Worm (Caenorhabditis elegans) whole organism, L4 larva: Measurements from ENCODE around the gene ptr-6.

Experiments used
- F26F4.8 ChIP-seq: fragments of 200-800 bp; sonication (Bioruptor generic); conservative IDR thresholded peaks from 2 replicates; pipeline ENCODE4 v1.3.6; 2022; ENCODE audit warnings: missing genetic modification characterization, missing compliant biosample characterization
- T20F7.1 ChIP-seq: fragments of 200-800 bp; sonication (Bioruptor generic); optimal IDR thresholded peaks from 2 replicates; lab custom pipeline; 2018; ENCODE audit warnings: mild to moderate bottlenecking, missing genetic modification characterization, missing compliant biosample characterization
- T26A8.4 ChIP-seq: fragments of 200-800 bp; sonication (Bioruptor generic); IDR thresholded peaks from 2 replicates; pipeline ENCODE4 v1.3.6; 2022; ENCODE audit warnings: missing genetic modification characterization, missing compliant biosample characterization
- ZK337.2 ChIP-seq: fragments of 200-800 bp; sonication (Bioruptor generic); IDR thresholded peaks from 2 replicates; pipeline ENCODE4 v1.3.6; 2022; ENCODE audit warnings: missing genetic modification reagents, missing genetic modification characterization, missing compliant biosample characterization
- aha-1 ChIP-seq: fragments of 150-350 bp; peaks from one replicate; lab custom pipeline; 2014; ENCODE audit warnings: missing biosample characterization, missing genetic modification characterization
- aly-2 ChIP-seq: sonication (generic microtip); optimal IDR thresholded peaks from 2 replicates; lab custom pipeline; 2018; ENCODE audit warnings: missing biosample characterization, missing genetic modification characterization
- arid-1 ChIP-seq: fragments of 200-800 bp; sonication (Bioruptor generic); conservative IDR thresholded peaks from 2 replicates; pipeline ENCODE4 v1.3.6; 2022; ENCODE audit warnings: missing genetic modification reagents, missing genetic modification characterization, missing compliant biosample characterization
- attf-4 ChIP-seq: sonication (generic microtip); optimal IDR thresholded peaks from 3 replicates; lab custom pipeline; 2017; ENCODE audit warnings: missing biosample characterization, missing genetic modification characterization
- ceh-44 ChIP-seq: fragments of 200-800 bp; sonication (Bioruptor generic); IDR thresholded peaks from 2 replicates; pipeline ENCODE4 v1.3.6; 2022; ENCODE audit warnings: missing genetic modification reagents, missing genetic modification characterization, missing compliant biosample characterization
- ceh-82 ChIP-seq: sonication (generic microtip); optimal IDR thresholded peaks from 2 replicates; lab custom pipeline; 2017; ENCODE audit warnings: missing biosample characterization, missing genetic modification characterization
- ces-1 ChIP-seq: fragments of 150-350 bp; sonication (generic microtip); optimal IDR thresholded peaks from 4 replicates; lab custom pipeline; 2014; ENCODE audit warnings: missing biosample characterization, missing genetic modification reagents, missing genetic modification characterization
- cey-2 ChIP-seq: sonication (generic microtip); optimal IDR thresholded peaks from 3 replicates; lab custom pipeline; 2017; ENCODE audit warnings: missing genetic modification characterization, mild to moderate bottlenecking, missing compliant biosample characterization, antibody characterized with exemption, borderline replicate concordance; ENCODE audit not compliant: insufficient read depth
- daf-16 ChIP-seq, 3 experiments: sonication (generic microtip); optimal IDR thresholded peaks; 2 replicates each; lab custom pipeline; 2016 to 2017; ENCODE audit warnings: missing genetic modification characterization in 3 of 3, missing genetic modification reagents in 3 of 3, mild to moderate bottlenecking in 2 of 3, missing compliant biosample characterization in 2 of 3, missing biosample characterization in 1 of 3, moderate library complexity in 1 of 3
- dmd-6 ChIP-seq: fragments of 200-800 bp; sonication (Bioruptor generic); IDR thresholded peaks from 2 replicates; pipeline ENCODE4 v1.3.6; 2022; ENCODE audit warnings: missing genetic modification reagents, missing genetic modification characterization, missing compliant biosample characterization
- duxl-1 ChIP-seq: sonication (generic microtip); optimal IDR thresholded peaks from 2 replicates; lab custom pipeline; 2016; ENCODE audit warnings: mild to moderate bottlenecking, missing genetic modification characterization, moderate library complexity, missing compliant biosample characterization; ENCODE audit not compliant: poor library complexity
- dve-1 ChIP-seq: sonication (generic microtip); optimal IDR thresholded peaks from 2 replicates; lab custom pipeline; 2017; ENCODE audit warnings: antibody characterized with exemption, mild to moderate bottlenecking, missing genetic modification characterization, missing compliant biosample characterization; ENCODE audit not compliant: insufficient read depth
- egl-43 ChIP-seq: fragments of 200-800 bp; sonication (Bioruptor generic); IDR thresholded peaks from 2 replicates; pipeline ENCODE4 v1.3.6; 2022; ENCODE audit warnings: missing genetic modification reagents, missing genetic modification characterization, missing compliant biosample characterization
- fkh-10 ChIP-seq: fragments of 150-350 bp; optimal IDR thresholded peaks from 2 replicates; lab custom pipeline; 2014; ENCODE audit warnings: missing biosample characterization, missing genetic modification reagents, missing genetic modification characterization
- gei-8 ChIP-seq: fragments of 200-800 bp; sonication (Bioruptor generic); optimal IDR thresholded peaks from 2 replicates; lab custom pipeline; 2018; ENCODE audit warnings: mild to moderate bottlenecking, missing genetic modification characterization, missing compliant biosample characterization
- hlh-11 ChIP-seq: fragments of 200-800 bp; sonication (Bioruptor generic); optimal IDR thresholded peaks from 2 replicates; lab custom pipeline; 2018; ENCODE audit warnings: mild to moderate bottlenecking, missing genetic modification characterization, missing compliant biosample characterization
- hlh-30 ChIP-seq: sonication (generic microtip); optimal IDR thresholded peaks from 2 replicates; lab custom pipeline; 2017; ENCODE audit warnings: antibody characterized with exemption, mild to moderate bottlenecking, missing genetic modification characterization, missing compliant biosample characterization; ENCODE audit not compliant: insufficient read depth
- hmg-1.1 ChIP-seq: fragments of 200-800 bp; sonication (Bioruptor generic); IDR thresholded peaks from 2 replicates; pipeline ENCODE4 v1.3.6; 2022; ENCODE audit warnings: missing genetic modification reagents, missing genetic modification characterization, missing compliant biosample characterization
- lin-15B ChIP-seq: fragments of 150-350 bp; sonication (generic microtip); optimal IDR thresholded peaks from 3 replicates; lab custom pipeline; 2014; ENCODE audit warnings: missing biosample characterization, missing genetic modification characterization
- lin-38 ChIP-seq: fragments of 200-800 bp; sonication (Bioruptor generic); IDR thresholded peaks from 2 replicates; pipeline ENCODE4 v1.3.6; 2022; ENCODE audit warnings: missing genetic modification reagents, missing genetic modification characterization, missing compliant biosample characterization
- lir-3 ChIP-seq: sonication (generic microtip); optimal IDR thresholded peaks from 2 replicates; lab custom pipeline; 2016; ENCODE audit warnings: mild to moderate bottlenecking, missing genetic modification characterization, missing compliant biosample characterization
- lsy-2 ChIP-seq, 2 experiments: fragments of 150-350 bp in 1 of 2; sonication (generic microtip) in 1 of 2; optimal IDR thresholded peaks; 2 replicates each; lab custom pipeline; 2014 to 2017; ENCODE audit warnings: missing biosample characterization in 2 of 2, missing genetic modification characterization in 2 of 2
- madf-9 ChIP-seq: fragments of 200-800 bp; sonication (Bioruptor generic); conservative IDR thresholded peaks from 2 replicates; pipeline ENCODE4 v1.3.6; 2022; ENCODE audit warnings: missing genetic modification reagents, missing genetic modification characterization, missing compliant biosample characterization
- mdl-1 ChIP-seq, 2 experiments: fragments of 150-350 bp in 1 of 2; sonication (generic microtip) in 1 of 2; optimal IDR thresholded peaks; 2 replicates each; lab custom pipeline; 2014 to 2017; ENCODE audit warnings: missing biosample characterization in 2 of 2, missing genetic modification characterization in 2 of 2
- mxl-2 ChIP-seq: fragments of 200-800 bp; sonication (Bioruptor generic); conservative IDR thresholded peaks from 2 replicates; pipeline ENCODE4 v1.3.6; 2022; ENCODE audit warnings: missing genetic modification reagents, missing genetic modification characterization, missing compliant biosample characterization
- mxl-3 ChIP-seq: fragments of 200-800 bp; sonication (Bioruptor generic); optimal IDR thresholded peaks from 2 replicates; lab custom pipeline; 2018; ENCODE audit warnings: mild to moderate bottlenecking, missing genetic modification characterization, missing compliant biosample characterization
- nhr-102 ChIP-seq: sonication (generic microtip); optimal IDR thresholded peaks from 2 replicates; lab custom pipeline; 2016; ENCODE audit warnings: mild to moderate bottlenecking, missing genetic modification characterization, moderate library complexity, missing compliant biosample characterization
- nhr-28 ChIP-seq: fragments of 150-350 bp; optimal IDR thresholded peaks from 2 replicates; lab custom pipeline; 2014; ENCODE audit warnings: missing biosample characterization, missing genetic modification characterization
- nhr-48 ChIP-seq: sonication (generic microtip); optimal IDR thresholded peaks from 2 replicates; lab custom pipeline; 2016; ENCODE audit warnings: mild to moderate bottlenecking, missing genetic modification characterization, missing compliant biosample characterization
- nhr-6 ChIP-seq: fragments of 150-350 bp; optimal IDR thresholded peaks from 2 replicates; lab custom pipeline; 2014; ENCODE audit warnings: missing biosample characterization, missing genetic modification characterization
- pha-4 ChIP-seq, 2 experiments: fragments of 150-350 bp in 1 of 2; fragments of 200-800 bp in 1 of 2; sonication (Bioruptor generic) in 1 of 2; IDR thresholded peaks in 1 of 2; optimal IDR thresholded peaks in 1 of 2; 2 replicates each; pipeline versions ENCODE4 v1.3.6 to Lab custom; 2014 to 2022; ENCODE audit warnings: missing genetic modification characterization in 2 of 2, missing genetic modification reagents in 2 of 2, missing biosample characterization in 1 of 2, missing compliant biosample characterization in 1 of 2
- php-3 ChIP-seq: fragments of 200-800 bp; sonication (Bioruptor generic); IDR thresholded peaks from 2 replicates; pipeline ENCODE4 v1.3.6; 2022; ENCODE audit warnings: missing genetic modification reagents, missing genetic modification characterization, missing compliant biosample characterization
- saeg-2 ChIP-seq: fragments of 200-800 bp; sonication (Bioruptor generic); IDR thresholded peaks from 2 replicates; pipeline ENCODE4 v1.3.6; 2022; ENCODE audit warnings: missing genetic modification reagents, missing genetic modification characterization, missing compliant biosample characterization
- tra-1 ChIP-seq: fragments of 200-800 bp; sonication (Bioruptor generic); IDR thresholded peaks from 2 replicates; pipeline ENCODE4 v1.3.6; 2022; ENCODE audit warnings: missing genetic modification reagents, missing genetic modification characterization, missing compliant biosample characterization
- unc-130 ChIP-seq: sonication (generic microtip); optimal IDR thresholded peaks from 2 replicates; lab custom pipeline; 2016; ENCODE audit warnings: missing genetic modification reagents, missing genetic modification characterization, missing compliant biosample characterization
- unc-62 ChIP-seq, 3 experiments: fragments of 150-350 bp in 1 of 3; sonication (generic microtip); optimal IDR thresholded peaks in 2 of 3; peaks in 1 of 3; 1 replicate in 1 of 3; 2 replicates in 2 of 3; lab custom pipeline; 2014 to 2017; ENCODE audit warnings: missing biosample characterization in 3 of 3, missing genetic modification characterization in 3 of 3, missing genetic modification reagents in 3 of 3, missing genotype in 1 of 3
- zag-1 ChIP-seq: fragments of 150-350 bp; optimal IDR thresholded peaks from 2 replicates; lab custom pipeline; 2014; ENCODE audit warnings: missing biosample characterization, missing genetic modification characterization
- zfp-2 ChIP-seq: sonication (generic microtip); optimal IDR thresholded peaks from 2 replicates; lab custom pipeline; 2016; ENCODE audit warnings: mild to moderate bottlenecking, missing genetic modification characterization, missing compliant biosample characterization
- zip-11 ChIP-seq: fragments of 200-800 bp; sonication (Bioruptor generic); IDR thresholded peaks from 2 replicates; pipeline ENCODE4 v1.3.6; 2022; ENCODE audit warnings: missing genetic modification characterization, missing compliant biosample characterization
- zip-2 ChIP-seq: fragments of 150-350 bp; optimal IDR thresholded peaks from 2 replicates; lab custom pipeline; 2014; ENCODE audit warnings: missing biosample characterization, missing genetic modification characterization

Gene ptr-6

DNA sequence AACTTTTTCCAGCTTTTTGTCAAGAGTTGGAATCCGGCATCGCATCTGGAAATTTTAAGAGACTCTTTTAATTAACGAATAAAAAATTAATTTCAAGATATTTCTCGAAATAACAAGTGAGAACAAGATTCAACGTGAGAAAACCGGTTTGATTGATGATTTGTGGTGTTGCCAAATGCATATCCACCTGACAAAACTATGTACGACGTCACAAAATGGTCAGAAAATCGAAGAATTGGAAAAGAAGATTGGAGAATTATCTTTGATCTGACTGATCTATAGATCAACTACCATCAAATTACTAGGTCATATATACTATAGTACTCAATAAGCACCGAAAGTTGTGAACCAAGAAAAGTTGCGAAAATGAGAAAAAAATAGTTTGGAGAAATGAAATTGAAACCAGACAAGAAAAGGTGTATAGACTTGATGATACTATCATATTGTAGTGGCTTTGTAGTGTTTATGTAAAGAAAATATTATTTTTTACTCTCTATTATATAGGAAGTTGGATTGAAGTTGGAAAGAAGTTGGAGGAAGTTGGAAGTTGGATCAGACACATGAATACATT lies at the start of gene ptr-6:
Gene ptr-6, minus strand, starts transcription at position 47 of the 571 bp plus-strand sequence.
- TF ChIP-seq dmd-6 (GFP tag; lab: Robert Waterston, UW), result peak; percentile 33; the same call in 1 of the 2 replicates
- peak in 1 of 2 experiments; percentile 65 for TF ChIP-seq unc-62 (GFP tag; optimal IDR thresholded peaks at IDR 0.05 in 1 of 2; lab: Kevin White, UChicago)
- no peak for TF ChIP-seq unc-62 (tag; optimal IDR thresholded peaks at IDR 0.05; lab: Kevin White, UChicago)
- TF ChIP-seq mdl-1 (tag; optimal IDR thresholded peaks at IDR 0.05; lab: Kevin White, UChicago), result peak in 1 of 2 experiments; percentile 32
- peak; percentile 3 for TF ChIP-seq nhr-28
- TF ChIP-seq hlh-30 (tag; lab: Kevin White, UChicago), result peak; percentile 23
- peak; percentile 16 for TF ChIP-seq nhr-102 (tag; lab: Kevin White, UChicago)
- peak; percentile 29 for TF ChIP-seq nhr-48 (tag; lab: Kevin White, UChicago)
- peak; percentile 16 for TF ChIP-seq hlh-11
- no peak for TF ChIP-seq ceh-44 (GFP tag; lab: Robert Waterston, UW)
- TF ChIP-seq aha-1 (tag; lab: Kevin White, UChicago), result peak; percentile 50
- no peak for TF ChIP-seq F26F4.8

DNA sequence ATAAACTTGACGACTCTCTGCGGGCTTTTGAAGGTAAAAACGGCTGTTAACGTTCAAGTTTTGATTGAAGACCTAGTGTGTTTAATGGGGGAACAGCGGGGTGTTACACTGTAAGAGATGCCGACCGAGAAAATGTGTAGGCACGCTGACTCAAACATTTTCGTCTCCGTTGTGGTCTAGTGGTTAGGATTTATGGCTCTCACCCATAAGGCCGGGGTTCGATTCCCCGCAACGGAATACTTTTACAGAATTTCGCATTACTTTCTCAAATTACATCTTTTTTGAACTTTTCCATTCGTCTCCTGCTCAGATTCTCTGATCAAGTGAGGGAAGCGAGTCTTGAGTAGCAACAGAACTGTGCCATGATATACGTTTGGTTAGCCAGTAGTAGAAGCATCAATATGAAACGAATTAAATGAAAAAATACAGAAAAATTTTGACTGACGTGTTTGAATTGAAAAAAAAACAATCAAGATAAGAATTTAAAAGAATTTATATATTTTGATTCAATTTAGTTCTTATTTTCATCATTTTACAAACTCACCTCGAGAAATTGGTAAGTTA lies 46.7 kb upstream of the ptr-6 start, which contains the start of gene ZK622.1:
Gene ZK622.1, plus strand, starts transcription at position 514 of the 564 bp plus-strand sequence.
- TF ChIP-seq lir-3 (tag; lab: Kevin White, UChicago), result no peak
- no peak for TF ChIP-seq ceh-82 (tag; lab: Kevin White, UChicago)
- peak; percentile 65; the same call in 1 of the 2 replicates for TF ChIP-seq T26A8.4 (GFP tag; lab: Robert Waterston, UW)
- peak; percentile 6 to 41 for TF ChIP-seq daf-16 (GFP tag; optimal IDR thresholded peaks at IDR 0.05; lab: Kevin White, UChicago)
- TF ChIP-seq daf-16 (tag; optimal IDR thresholded peaks at IDR 0.05; lab: Kevin White, UChicago), result no peak
- TF ChIP-seq zip-2, result no peak
- TF ChIP-seq mxl-3 (GFP tag; lab: Kevin White, UChicago), result peak; percentile 19
- TF ChIP-seq cey-2 (tag; lab: Kevin White, UChicago), result no peak
- TF ChIP-seq zip-11, result 0 out of 2 replicates have a peak, but pooled peaks have one; percentile 19
- no peak for TF ChIP-seq mxl-2
- peak; percentile 78 for TF ChIP-seq hmg-1.1 (GFP tag; lab: Robert Waterston, UW)
- peak; percentile 49 for TF ChIP-seq gei-8
- TF ChIP-seq dmd-6 (GFP tag; lab: Robert Waterston, UW), result peak; percentile 44
- no peak for TF ChIP-seq saeg-2 (GFP tag; lab: Robert Waterston, UW)
- TF ChIP-seq attf-4 (tag; lab: Kevin White, UChicago), result no peak
- TF ChIP-seq pha-4 (GFP tag; IDR thresholded peaks at IDR 0.05; lab: Robert Waterston, UW), result peak; percentile 66
- no peak for TF ChIP-seq pha-4 (tag; optimal IDR thresholded peaks at IDR 0.05; lab: Kevin White, UChicago)
- TF ChIP-seq lin-38 (GFP tag; lab: Robert Waterston, UW), result no peak; the same call in 1 of the 2 replicates
- TF ChIP-seq ZK337.2, result peak; percentile 66
- TF ChIP-seq tra-1 (GFP tag; lab: Robert Waterston, UW), result no peak
- TF ChIP-seq dve-1 (tag; lab: Kevin White, UChicago), result peak; percentile 52
- TF ChIP-seq arid-1 (GFP tag; lab: Robert Waterston, UW), result 0 out of 2 replicates have a peak, but pooled peaks have one; percentile 21
- peak; percentile 91 for TF ChIP-seq egl-43 (GFP tag; lab: Robert Waterston, UW)
- TF ChIP-seq ces-1 (GFP tag; lab: Kevin White, UChicago), result no peak
- no peak for TF ChIP-seq hlh-30 (tag; lab: Kevin White, UChicago)
- no peak for TF ChIP-seq madf-9 (GFP tag; lab: Robert Waterston, UW)
- TF ChIP-seq nhr-6, result peak; percentile 39
- no peak for TF ChIP-seq mdl-1 (tag; optimal IDR thresholded peaks at IDR 0.05; lab: Kevin White, UChicago)
- peak in 1 of 2 experiments; percentile 42 for TF ChIP-seq lsy-2 (tag; optimal IDR thresholded peaks at IDR 0.05; lab: Kevin White, UChicago)
- no peak for TF ChIP-seq T20F7.1 (GFP tag; lab: Kevin White, UChicago)
- TF ChIP-seq ceh-44 (GFP tag; lab: Robert Waterston, UW), result peak; percentile 60; the same call in 1 of the 2 replicates
- TF ChIP-seq aly-2 (tag; lab: Kevin White, UChicago), result no peak
- TF ChIP-seq zfp-2 (tag; lab: Kevin White, UChicago), result no peak
- TF ChIP-seq unc-130 (GFP tag; lab: Kevin White, UChicago), result peak; percentile 38
- TF ChIP-seq php-3 (GFP tag; lab: Robert Waterston, UW), result 0 out of 2 replicates have a peak, but pooled peaks have one; percentile 36
- no peak for TF ChIP-seq zag-1 (tag; lab: Kevin White, UChicago)
- no peak for TF ChIP-seq hlh-11
- TF ChIP-seq lin-15B (tag; lab: Kevin White, UChicago), result no peak
- no peak for TF ChIP-seq fkh-10
- TF ChIP-seq duxl-1 (tag; lab: Kevin White, UChicago), result no peak
